ENCODE assay signal across 1 fruit fly cellular context in the genomic region with DNA sequence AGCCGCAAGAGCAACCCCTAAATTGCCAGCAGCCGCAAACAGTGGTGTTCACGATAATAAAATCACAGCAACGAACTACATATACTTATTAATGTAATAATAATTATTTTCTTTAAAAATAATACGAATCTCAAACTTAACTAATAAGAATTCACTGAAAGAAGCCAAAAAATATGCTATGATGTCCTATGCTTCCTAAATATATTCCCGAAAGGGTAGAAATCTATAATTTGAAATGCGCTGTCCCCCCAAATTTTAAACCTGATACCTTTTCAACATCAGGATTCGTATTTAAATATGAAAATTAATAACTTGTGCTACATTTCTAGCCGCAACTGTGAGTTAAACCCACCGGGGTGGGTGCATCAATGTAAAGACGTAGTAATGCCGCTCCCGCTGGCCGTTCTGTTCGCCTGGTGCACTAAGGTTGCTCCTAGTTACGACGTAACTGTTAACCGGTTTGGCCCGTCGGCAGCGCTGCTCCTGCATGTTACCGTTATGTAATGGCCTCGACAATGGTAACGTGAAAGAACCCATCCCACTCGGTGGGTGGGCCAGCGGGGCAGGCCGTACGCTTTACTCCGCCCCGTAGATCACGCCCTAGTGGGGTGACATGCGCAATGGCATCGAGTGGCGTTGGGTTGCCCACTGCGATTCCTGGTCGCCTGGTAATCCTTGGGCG.
TF ChIP-seq lines count a peak whose summit lies in the region.

No protein-coding gene starts in this region.

TF ChIP-seq in whole organism, embryonic, 481 proteins besides CTCF, POLR2A, EP300 and RAD21 (continued from another document and continues in another):
- peak; percentile 47 for TF ChIP-seq CG18476 (GFP tag; optimal IDR thresholded peaks at IDR 0.05; lab: Kevin White, UChicago)
- no peak for TF ChIP-seq CG1024 (GFP tag; IDR thresholded peaks at IDR 0.05; lab: Robert Waterston, UW)
- peak; percentile 24 for TF ChIP-seq ems (GFP tag; optimal IDR thresholded peaks at IDR 0.05; lab: Kevin White, UChicago)
- no peak for TF ChIP-seq bowl (GFP tag; IDR thresholded peaks at IDR 0.05; lab: Robert Waterston, UW)
- TF ChIP-seq CG31365 (tag; optimal IDR thresholded peaks at IDR 0.05; lab: Kevin White, UChicago), result peak; percentile 22
- no peak; the same call in 1 of the 2 replicates for TF ChIP-seq wdn (GFP tag; IDR thresholded peaks at IDR 0.05; lab: Robert Waterston, UW)
- TF ChIP-seq pb (GFP tag; optimal IDR thresholded peaks at IDR 0.05; lab: Kevin White, UChicago), result no peak
- peak; percentile 79 for TF ChIP-seq CG17568 (GFP tag; optimal IDR thresholded peaks at IDR 0.05; lab: Kevin White, UChicago)
- peak; percentile 61 for TF ChIP-seq wor (GFP tag; IDR thresholded peaks at IDR 0.05; lab: Robert Waterston, UW)
- TF ChIP-seq sqz (GFP tag; optimal IDR thresholded peaks at IDR 0.05; lab: Kevin White, UChicago), result peak; percentile 82
- peak; percentile 46; the same call in 1 of the 2 replicates for TF ChIP-seq ap (GFP tag; IDR thresholded peaks at IDR 0.05; lab: Robert Waterston, UW)
- peak; percentile 43 for TF ChIP-seq CG12155 (GFP tag; optimal IDR thresholded peaks at IDR 0.05; lab: Kevin White, UChicago)
- TF ChIP-seq CG18599 (GFP tag; optimal IDR thresholded peaks at IDR 0.05; lab: Kevin White, UChicago), result peak; percentile 91
- peak; percentile 95 for TF ChIP-seq kni (GFP tag; optimal IDR thresholded peaks at IDR 0.05; lab: Kevin White, UChicago)
- TF ChIP-seq Spps (tag; optimal IDR thresholded peaks at IDR 0.05; lab: Kevin White, UChicago), result peak; percentile 79
- TF ChIP-seq Dek (tag; optimal IDR thresholded peaks at IDR 0.05; lab: Kevin White, UChicago), result peak; percentile 69
- TF ChIP-seq al (GFP tag; IDR thresholded peaks at IDR 0.05; lab: Robert Waterston, UW), result 0 out of 2 replicates have a peak, but pooled peaks have one; percentile 39
- TF ChIP-seq Mad (GFP tag; optimal IDR thresholded peaks at IDR 0.05; lab: Kevin White, UChicago), result peak; percentile 34
- TF ChIP-seq CG13296 (GFP tag; optimal IDR thresholded peaks at IDR 0.05; lab: Kevin White, UChicago), result peak; percentile 87
- TF ChIP-seq cad (GFP tag; optimal IDR thresholded peaks at IDR 0.05; lab: Kevin White, UChicago), result no peak
- peak; percentile 80 for TF ChIP-seq CG10462 (GFP tag; optimal IDR thresholded peaks at IDR 0.05; lab: Kevin White, UChicago)
- no peak for TF ChIP-seq MESR4 (GFP tag; optimal IDR thresholded peaks at IDR 0.05; lab: Kevin White, UChicago)
- TF ChIP-seq Optix (GFP tag; IDR thresholded peaks at IDR 0.05; lab: Robert Waterston, UW), result no peak; the same call in 2 of the 3 replicates
- no peak for TF ChIP-seq Dbx (GFP tag; IDR thresholded peaks at IDR 0.05; lab: Robert Waterston, UW)
- peak; percentile 36 for TF ChIP-seq kay (GFP tag; optimal IDR thresholded peaks at IDR 0.05; lab: Kevin White, UChicago)
- TF ChIP-seq Side (GFP tag; optimal IDR thresholded peaks at IDR 0.05; lab: Kevin White, UChicago), result no peak
- peak; percentile 74 for TF ChIP-seq tio (GFP tag; optimal IDR thresholded peaks at IDR 0.05; lab: Kevin White, UChicago)
- TF ChIP-seq MTF-1 (GFP tag; optimal IDR thresholded peaks at IDR 0.05; lab: Kevin White, UChicago; ENCODE audit: borderline replicate concordance), result peak; percentile 57
- no peak for TF ChIP-seq grn (GFP tag; optimal IDR thresholded peaks at IDR 0.05; lab: Kevin White, UChicago)
- peak; percentile 19 for TF ChIP-seq CG7372 (GFP tag; IDR thresholded peaks at IDR 0.05; lab: Robert Waterston, UW)
- TF ChIP-seq jing (GFP tag; optimal IDR thresholded peaks at IDR 0.05; lab: Kevin White, UChicago), result peak; percentile 49
- TF ChIP-seq CG6765 (GFP tag; optimal IDR thresholded peaks at IDR 0.05; lab: Kevin White, UChicago), result peak; percentile 79
- TF ChIP-seq sc (optimal IDR thresholded peaks at IDR 0.05; lab: Kevin White, UChicago), result no peak
- peak; percentile 77 for TF ChIP-seq sc (GFP tag; optimal IDR thresholded peaks at IDR 0.05; lab: Kevin White, UChicago)
- no peak for TF ChIP-seq prd (optimal IDR thresholded peaks at IDR 0.05; lab: Kevin White, UChicago)
- peak; percentile 87 for TF ChIP-seq prd (GFP tag; IDR thresholded peaks at IDR 0.05; lab: Robert Waterston, UW)
- TF ChIP-seq Vsx1 (GFP tag; optimal IDR thresholded peaks at IDR 0.05; lab: Kevin White, UChicago), result peak; percentile 70
- no peak for TF ChIP-seq Dp (GFP tag; optimal IDR thresholded peaks at IDR 0.05; lab: Kevin White, UChicago)
- peak; percentile 90 for TF ChIP-seq Meics (GFP tag; optimal IDR thresholded peaks at IDR 0.05; lab: Kevin White, UChicago)
- TF ChIP-seq NC2α (GFP tag; optimal IDR thresholded peaks at IDR 0.05; lab: Kevin White, UChicago), result no peak
- TF ChIP-seq cato (GFP tag; optimal IDR thresholded peaks at IDR 0.05; lab: Kevin White, UChicago; ENCODE audit: borderline replicate concordance), result peak; percentile 20
- TF ChIP-seq tup (GFP tag; optimal IDR thresholded peaks at IDR 0.05; lab: Kevin White, UChicago), result peak; percentile 7
- TF ChIP-seq sima (GFP tag; optimal IDR thresholded peaks at IDR 0.05; lab: Kevin White, UChicago), result no peak
- peak; percentile 83 for TF ChIP-seq CG17385 (GFP tag; optimal IDR thresholded peaks at IDR 0.05; lab: Kevin White, UChicago)
- peak; percentile 56 for TF ChIP-seq stc (GFP tag; IDR thresholded peaks at IDR 0.05; lab: Robert Waterston, UW)
- peak; percentile 66 for TF ChIP-seq abd-A (tag; optimal IDR thresholded peaks at IDR 0.05; lab: Kevin White, UChicago)
- no peak for TF ChIP-seq zf30C (GFP tag; optimal IDR thresholded peaks at IDR 0.05; lab: Kevin White, UChicago)
- no peak for TF ChIP-seq CG5245 (GFP tag; optimal IDR thresholded peaks at IDR 0.05; lab: Kevin White, UChicago)
- TF ChIP-seq wek (GFP tag; optimal IDR thresholded peaks at IDR 0.05; lab: Kevin White, UChicago), result no peak
- peak; percentile 20 for TF ChIP-seq bab2 (GFP tag; optimal IDR thresholded peaks at IDR 0.05; lab: Kevin White, UChicago)
- peak; percentile 74 for TF ChIP-seq CG8765 (GFP tag; IDR thresholded peaks at IDR 0.05; lab: Robert Waterston, UW)
- TF ChIP-seq CG15696 (tag; optimal IDR thresholded peaks at IDR 0.05; lab: Kevin White, UChicago), result peak; percentile 95
- peak; percentile 16 for TF ChIP-seq CG34376 (GFP tag; optimal IDR thresholded peaks at IDR 0.05; lab: Kevin White, UChicago)
- TF ChIP-seq vfl (GFP tag; optimal IDR thresholded peaks at IDR 0.05; lab: Kevin White, UChicago), result no peak
- TF ChIP-seq CG1602 (GFP tag; optimal IDR thresholded peaks at IDR 0.05; lab: Kevin White, UChicago), result peak; percentile 69
- peak; percentile 81 for TF ChIP-seq Chrac-16 (GFP tag; optimal IDR thresholded peaks at IDR 0.05; lab: Kevin White, UChicago)
- TF ChIP-seq klu (GFP tag; IDR thresholded peaks at IDR 0.05; lab: Robert Waterston, UW), result peak; percentile 48; the same call in 1 of the 2 replicates
- TF ChIP-seq tgo (GFP tag; IDR thresholded peaks at IDR 0.05; lab: Robert Waterston, UW), result peak; percentile 62; the same call in 2 of the 3 replicates
- peak; percentile 65; the same call in 1 of the 2 replicates for TF ChIP-seq sisA (GFP tag; IDR thresholded peaks at IDR 0.05; lab: Robert Waterston, UW)
- TF ChIP-seq CG3163 (GFP tag; optimal IDR thresholded peaks at IDR 0.05; lab: Kevin White, UChicago), result no peak
- TF ChIP-seq CG3838 (GFP tag; optimal IDR thresholded peaks at IDR 0.05; lab: Kevin White, UChicago), result no peak
- peak in 1 of 2 experiments; percentile 84 for TF ChIP-seq bsh (GFP tag; optimal IDR thresholded peaks at IDR 0.05; lab: Kevin White, UChicago)
- no peak for TF ChIP-seq nom (GFP tag; optimal IDR thresholded peaks at IDR 0.05; lab: Kevin White, UChicago)
- peak; percentile 26; the same call in 1 of the 4 replicates for TF ChIP-seq Gug (GFP tag; IDR thresholded peaks at IDR 0.05; lab: Robert Waterston, UW)
- TF ChIP-seq CG15011 (GFP tag; optimal IDR thresholded peaks at IDR 0.05; lab: Kevin White, UChicago), result peak; percentile 71
- TF ChIP-seq CG17912 (GFP tag; optimal IDR thresholded peaks at IDR 0.05; lab: Kevin White, UChicago), result no peak
- TF ChIP-seq CG9797 (GFP tag; optimal IDR thresholded peaks at IDR 0.05; lab: Kevin White, UChicago), result no peak
- TF ChIP-seq CG32767 (GFP tag; IDR thresholded peaks at IDR 0.05; lab: Robert Waterston, UW), result peak; percentile 56; the same call in 1 of the 2 replicates
- TF ChIP-seq gem (tag; optimal IDR thresholded peaks at IDR 0.05; lab: Kevin White, UChicago), result peak; percentile 94
- TF ChIP-seq da (GFP tag; optimal IDR thresholded peaks at IDR 0.05; lab: Kevin White, UChicago), result no peak
- peak; percentile 75 for TF ChIP-seq CG3407 (GFP tag; optimal IDR thresholded peaks at IDR 0.05; lab: Kevin White, UChicago)
- no peak for TF ChIP-seq Drgx (GFP tag; IDR thresholded peaks at IDR 0.05; lab: Robert Waterston, UW)
- no peak for TF ChIP-seq CG7987 (GFP tag; optimal IDR thresholded peaks at IDR 0.05; lab: Kevin White, UChicago)
- TF ChIP-seq Mes4 (GFP tag; optimal IDR thresholded peaks at IDR 0.05; lab: Kevin White, UChicago), result no peak
- peak; percentile 54 for TF ChIP-seq Rfx (GFP tag; IDR thresholded peaks at IDR 0.05; lab: Robert Waterston, UW)
- no peak for TF ChIP-seq Myb (GFP tag; optimal IDR thresholded peaks at IDR 0.05; lab: Kevin White, UChicago)
- peak in 1 of 2 experiments; percentile 18 for TF ChIP-seq crp (GFP tag; optimal IDR thresholded peaks at IDR 0.05; lab: Kevin White, UChicago)
- peak; percentile 84 for TF ChIP-seq row (GFP tag; IDR thresholded peaks at IDR 0.05; lab: Robert Waterston, UW)
- TF ChIP-seq croc (GFP tag; conservative IDR thresholded peaks at IDR 0.05; lab: Robert Waterston, UW), result peak; percentile 82
- peak; percentile 54 for TF ChIP-seq CG14014 (GFP tag; IDR thresholded peaks at IDR 0.05; lab: Robert Waterston, UW)
- peak; percentile 45; the same call in 1 of the 4 replicates for TF ChIP-seq Dll (GFP tag; IDR thresholded peaks at IDR 0.05; lab: Robert Waterston, UW; ENCODE audit: partially characterized antibody)
- TF ChIP-seq danr (GFP tag; IDR thresholded peaks at IDR 0.05; lab: Robert Waterston, UW), result peak; percentile 69
- no peak for TF ChIP-seq shn (GFP tag; optimal IDR thresholded peaks at IDR 0.05; lab: Kevin White, UChicago)
- TF ChIP-seq so (GFP tag; IDR thresholded peaks at IDR 0.05; lab: Robert Waterston, UW), result peak; percentile 83
- TF ChIP-seq CG12071 (GFP tag; optimal IDR thresholded peaks at IDR 0.05; lab: Kevin White, UChicago), result no peak
- peak; percentile 90 for TF ChIP-seq Hmr (GFP tag; optimal IDR thresholded peaks at IDR 0.05; lab: Kevin White, UChicago)
- TF ChIP-seq hb (GFP tag; IDR thresholded peaks at IDR 0.05; lab: Robert Waterston, UW; ENCODE audit: partially characterized antibody), result no peak
- peak; percentile 78 for TF ChIP-seq Med (GFP tag; lab: Kevin White, UChicago)
- TF ChIP-seq CG10274 (GFP tag; optimal IDR thresholded peaks at IDR 0.05; lab: Kevin White, UChicago), result peak; percentile 58
- TF ChIP-seq CG17802 (tag; optimal IDR thresholded peaks at IDR 0.05; lab: Kevin White, UChicago), result peak; percentile 57
- TF ChIP-seq caup (GFP tag; optimal IDR thresholded peaks at IDR 0.05; lab: Kevin White, UChicago; ENCODE audit: severe bottlenecking), result peak; percentile 77
- peak; percentile 92 for TF ChIP-seq CG9437 (GFP tag; optimal IDR thresholded peaks at IDR 0.05; lab: Kevin White, UChicago)
- peak; percentile 18 for TF ChIP-seq Camta (GFP tag; optimal IDR thresholded peaks at IDR 0.05; lab: Kevin White, UChicago)
- no peak for TF ChIP-seq ken (GFP tag; IDR thresholded peaks at IDR 0.05; lab: Robert Waterston, UW)
- TF ChIP-seq CG10147 (GFP tag; optimal IDR thresholded peaks at IDR 0.05; lab: Kevin White, UChicago), result peak; percentile 87
- TF ChIP-seq Six4 (GFP tag; optimal IDR thresholded peaks at IDR 0.05; lab: Kevin White, UChicago), result peak; percentile 58
- TF ChIP-seq CG8290 (GFP tag; optimal IDR thresholded peaks at IDR 0.05; lab: Kevin White, UChicago), result peak; percentile 70
- peak in 1 of 2 experiments; percentile 53 for TF ChIP-seq CG8290 (tag; optimal IDR thresholded peaks at IDR 0.05; lab: Kevin White, UChicago)
- peak in 1 of 3 experiments; percentile 93 for TF ChIP-seq lola (GFP tag; optimal IDR thresholded peaks at IDR 0.05; lab: Kevin White, UChicago)
- peak; percentile 26 for TF ChIP-seq nau (GFP tag; optimal IDR thresholded peaks at IDR 0.05; lab: Kevin White, UChicago)
- TF ChIP-seq chif (GFP tag; optimal IDR thresholded peaks at IDR 0.05; lab: Kevin White, UChicago), result peak; percentile 12 to 56
- peak; percentile 76 for TF ChIP-seq Blimp-1 (GFP tag; optimal IDR thresholded peaks at IDR 0.05; lab: Kevin White, UChicago)
- peak; percentile 75 for TF ChIP-seq salm (tag; optimal IDR thresholded peaks at IDR 0.05; lab: Kevin White, UChicago)
- TF ChIP-seq vvl (GFP tag; IDR thresholded peaks at IDR 0.05; lab: Robert Waterston, UW), result peak; percentile 65
- TF ChIP-seq scrt (GFP tag; optimal IDR thresholded peaks at IDR 0.05; lab: Kevin White, UChicago), result peak; percentile 84
- TF ChIP-seq CG2889 (GFP tag; IDR thresholded peaks at IDR 0.05; lab: Robert Waterston, UW), result no peak
- TF ChIP-seq dysf (GFP tag; IDR thresholded peaks at IDR 0.05; lab: Robert Waterston, UW), result peak; percentile 69
- no peak for TF ChIP-seq CG9609 (GFP tag; optimal IDR thresholded peaks at IDR 0.05; lab: Kevin White, UChicago)
- TF ChIP-seq CG6654 (GFP tag; optimal IDR thresholded peaks at IDR 0.05; lab: Kevin White, UChicago), result peak; percentile 55
- peak; percentile 46 for TF ChIP-seq Nf-YC (tag; optimal IDR thresholded peaks at IDR 0.05; lab: Kevin White, UChicago)
- TF ChIP-seq sr (GFP tag; IDR thresholded peaks at IDR 0.05; lab: Robert Waterston, UW), result no peak
- TF ChIP-seq CG12391 (tag; optimal IDR thresholded peaks at IDR 0.05; lab: Kevin White, UChicago), result peak; percentile 89
- TF ChIP-seq tap (tag; optimal IDR thresholded peaks at IDR 0.05; lab: Kevin White, UChicago), result peak; percentile 76
- TF ChIP-seq CG32532 (GFP tag; IDR thresholded peaks at IDR 0.05; lab: Robert Waterston, UW), result peak; percentile 40; the same call in 1 of the 2 replicates
- TF ChIP-seq tna (GFP tag; IDR thresholded peaks at IDR 0.05; lab: Robert Waterston, UW; ENCODE audit: partially characterized antibody), result no peak
- TF ChIP-seq Stat92E (GFP tag; optimal IDR thresholded peaks at IDR 0.05; lab: Kevin White, UChicago), result no peak
- peak; percentile 69 for TF ChIP-seq CG8281 (tag; optimal IDR thresholded peaks at IDR 0.05; lab: Kevin White, UChicago)
- peak; percentile 71 for TF ChIP-seq kah (GFP tag; optimal IDR thresholded peaks at IDR 0.05; lab: Kevin White, UChicago)
- peak; percentile 11 for TF ChIP-seq slou (GFP tag; optimal IDR thresholded peaks at IDR 0.05; lab: Kevin White, UChicago)
- TF ChIP-seq CG7786 (GFP tag; optimal IDR thresholded peaks at IDR 0.05; lab: Kevin White, UChicago), result peak; percentile 2
- peak; percentile 12 for TF ChIP-seq CG13894 (tag; optimal IDR thresholded peaks at IDR 0.05; lab: Kevin White, UChicago)
- TF ChIP-seq CG12236 (GFP tag; optimal IDR thresholded peaks at IDR 0.05; lab: Kevin White, UChicago), result no peak
- TF ChIP-seq gce (GFP tag; IDR thresholded peaks at IDR 0.05; lab: Robert Waterston, UW), result no peak
